Fruit fly (Drosophila melanogaster) whole organism, prepupa: ENCODE results near the gene TTLL6B.

Experiments
- Blimp-1 ChIP-seq: fragments of 200-800 bp; sonication (Bioruptor generic); optimal IDR thresholded peaks from 3 replicates; lab custom pipeline; 2017; ENCODE audit warnings: missing biosample characterization, missing genetic modification characterization, mild to moderate bottlenecking, moderate library complexity, missing genetic modification reagents
- CG10631 ChIP-seq: fragments of 200-800 bp; sonication (Bioruptor generic); optimal IDR thresholded peaks from 2 replicates; lab custom pipeline; 2016; ENCODE audit warnings: missing biosample characterization, missing genetic modification characterization
- CG11294 ChIP-seq: fragments of 200-800 bp; sonication (Bioruptor generic); IDR thresholded peaks from 2 replicates; pipeline ENCODE4 v1.3.6; 2022; ENCODE audit warnings: missing biosample characterization, missing genetic modification characterization
- CG11762 ChIP-seq: fragments of 200-800 bp; sonication (Bioruptor generic); optimal IDR thresholded peaks from 3 replicates; lab custom pipeline; 2016; ENCODE audit warnings: missing biosample characterization, missing genetic modification characterization; ENCODE audit not compliant: insufficient read depth
- CG11902 ChIP-seq: fragments of 200-800 bp; sonication (Bioruptor generic); optimal IDR thresholded peaks from 3 replicates; lab custom pipeline; 2016; ENCODE audit warnings: missing biosample characterization, missing genetic modification characterization
- CG1621 ChIP-seq: fragments of 200-800 bp; sonication (Bioruptor generic); optimal IDR thresholded peaks from 3 replicates; lab custom pipeline; 2018; ENCODE audit warnings: missing biosample characterization, mild to moderate bottlenecking, missing genetic modification characterization
- CG16779 ChIP-seq: fragments of 200-800 bp; sonication (Bioruptor generic); optimal IDR thresholded peaks from 3 replicates; lab custom pipeline; 2017; ENCODE audit warnings: missing biosample characterization, mild to moderate bottlenecking, missing genetic modification characterization
- CG3032 ChIP-seq: fragments of 200-800 bp; optimal IDR thresholded peaks from 2 replicates; lab custom pipeline; 2019; ENCODE audit warnings: missing biosample characterization, mild to moderate bottlenecking, missing genetic modification characterization, moderate library complexity
- CG31627 ChIP-seq: fragments of 200-800 bp; sonication (Bioruptor generic); optimal IDR thresholded peaks from 3 replicates; lab custom pipeline; 2016; ENCODE audit warnings: missing biosample characterization, missing genetic modification characterization
- CG32006 ChIP-seq: fragments of 200-800 bp; sonication (Bioruptor generic); optimal IDR thresholded peaks from 3 replicates; lab custom pipeline; 2017; ENCODE audit warnings: missing biosample characterization, mild to moderate bottlenecking, missing genetic modification characterization
- CG34406 ChIP-seq: fragments of 200-800 bp; sonication (Bioruptor generic); optimal IDR thresholded peaks from 3 replicates; lab custom pipeline; 2016; ENCODE audit warnings: missing biosample characterization, missing genetic modification characterization
- CG3919 ChIP-seq: fragments of 200-800 bp; sonication (Bioruptor generic); optimal IDR thresholded peaks from 3 replicates; lab custom pipeline; 2016; ENCODE audit warnings: missing biosample characterization, missing genetic modification characterization
- CG4318 ChIP-seq: fragments of 200-800 bp; sonication (Bioruptor generic); optimal IDR thresholded peaks from 3 replicates; lab custom pipeline; 2017; ENCODE audit warnings: missing biosample characterization, mild to moderate bottlenecking, missing genetic modification characterization
- CG6163 ChIP-seq: fragments of 200-800 bp; sonication (Bioruptor generic); IDR thresholded peaks from 3 replicates; pipeline ENCODE4 v1.3.6; 2022; ENCODE audit warnings: missing biosample characterization, missing genetic modification characterization
- CG6792 ChIP-seq: fragments of 200-800 bp; sonication (Bioruptor generic); optimal IDR thresholded peaks from 3 replicates; lab custom pipeline; 2016; ENCODE audit warnings: missing biosample characterization, missing genetic modification characterization
- CG6808 ChIP-seq: fragments of 200-800 bp; sonication (Bioruptor generic); optimal IDR thresholded peaks from 3 replicates; lab custom pipeline; 2017; ENCODE audit warnings: missing biosample characterization, missing genetic modification characterization, mild to moderate bottlenecking, moderate library complexity, missing genetic modification reagents
- CG7368 ChIP-seq: fragments of 200-800 bp; sonication (Bioruptor generic); optimal IDR thresholded peaks from 3 replicates; lab custom pipeline; 2016; ENCODE audit warnings: missing biosample characterization, missing genetic modification characterization
- CG8119 ChIP-seq: fragments of 200-800 bp; sonication (Bioruptor generic); IDR thresholded peaks from 3 replicates; pipeline ENCODE4 v1.3.6; 2022; ENCODE audit warnings: missing biosample characterization, missing genetic modification characterization
- CG8319 ChIP-seq: fragments of 200-800 bp; sonication (Bioruptor generic); optimal IDR thresholded peaks from 3 replicates; lab custom pipeline; 2016; ENCODE audit warnings: missing biosample characterization, missing genetic modification characterization
- CG9139 ChIP-seq: fragments of 200-800 bp; sonication (Bioruptor generic); optimal IDR thresholded peaks from 3 replicates; lab custom pipeline; 2017; ENCODE audit warnings: missing biosample characterization, mild to moderate bottlenecking, missing genetic modification characterization
- Eip75B ChIP-seq: fragments of 200-800 bp; sonication (Bioruptor generic); optimal IDR thresholded peaks from 3 replicates; lab custom pipeline; 2016; ENCODE audit warnings: missing biosample characterization, missing genetic modification characterization
- Eip78C ChIP-seq: fragments of 200-800 bp; sonication (Bioruptor generic); peaks from one replicate; lab custom pipeline; 2016; ENCODE audit warnings: missing biosample characterization, missing genetic modification characterization
- Eip93F ChIP-seq: fragments of 200-800 bp; sonication (Bioruptor generic); optimal IDR thresholded peaks from 2 replicates; lab custom pipeline; 2016; ENCODE audit warnings: missing biosample characterization, mild to moderate bottlenecking, missing genetic modification characterization
- Gug ChIP-seq: fragments of 200-800 bp; sonication (Bioruptor generic); IDR thresholded peaks from 2 replicates; pipeline ENCODE4 v1.3.6; 2022; ENCODE audit warnings: missing biosample characterization, missing genetic modification characterization
- Hr38 ChIP-seq: sonication (Bioruptor generic); optimal IDR thresholded peaks from 2 replicates; lab custom pipeline; 2016; ENCODE audit warnings: missing biosample characterization, missing genetic modification characterization
- Lpt ChIP-seq: fragments of 200-800 bp; sonication (Bioruptor generic); optimal IDR thresholded peaks from 3 replicates; lab custom pipeline; 2016; ENCODE audit warnings: missing biosample characterization, missing genetic modification characterization
- Met ChIP-seq: fragments of 200-800 bp; sonication (Bioruptor generic); optimal IDR thresholded peaks from 3 replicates; lab custom pipeline; 2016; ENCODE audit warnings: missing biosample characterization, missing genetic modification characterization
- OdsH ChIP-seq: fragments of 200-800 bp; sonication (Bioruptor generic); optimal IDR thresholded peaks from 3 replicates; lab custom pipeline; 2016; ENCODE audit warnings: missing biosample characterization, missing genetic modification characterization
- Smox ChIP-seq: fragments of 200-800 bp; sonication (Bioruptor generic); optimal IDR thresholded peaks from 3 replicates; lab custom pipeline; 2016; ENCODE audit warnings: missing biosample characterization, missing genetic modification characterization
- Sox102F ChIP-seq: fragments of 200-800 bp; sonication (Bioruptor generic); optimal IDR thresholded peaks from 2 replicates; lab custom pipeline; 2016; ENCODE audit warnings: missing biosample characterization, mild to moderate bottlenecking, missing genetic modification characterization
- Sox15 ChIP-seq: fragments of 200-800 bp; sonication (Bioruptor generic); optimal IDR thresholded peaks from 3 replicates; lab custom pipeline; 2016; ENCODE audit warnings: missing biosample characterization, missing genetic modification characterization
- achi ChIP-seq: fragments of 200-800 bp; sonication (Bioruptor generic); optimal IDR thresholded peaks from 3 replicates; lab custom pipeline; 2016; ENCODE audit warnings: missing biosample characterization, missing genetic modification characterization
- acj6 ChIP-seq: fragments of 200-800 bp; sonication (Bioruptor generic); optimal IDR thresholded peaks from 3 replicates; lab custom pipeline; 2016; ENCODE audit warnings: missing biosample characterization, missing genetic modification characterization
- cyc ChIP-seq: fragments of 200-800 bp; sonication (Bioruptor generic); optimal IDR thresholded peaks from 3 replicates; lab custom pipeline; 2016; ENCODE audit warnings: missing biosample characterization, missing genetic modification characterization
- dsx ChIP-seq: fragments of 200-800 bp; optimal IDR thresholded peaks from 3 replicates; lab custom pipeline; 2019; ENCODE audit warnings: missing biosample characterization, mild to moderate bottlenecking, missing genetic modification characterization, moderate library complexity; ENCODE audit not compliant: poor library complexity, severe bottlenecking
- eg ChIP-seq: fragments of 200-800 bp; sonication (Bioruptor generic); IDR thresholded peaks from 3 replicates; pipeline ENCODE4 v1.3.6; 2022; ENCODE audit warnings: missing biosample characterization, missing genetic modification characterization
- esn ChIP-seq: fragments of 200-800 bp; sonication (Bioruptor generic); optimal IDR thresholded peaks from 2 replicates; lab custom pipeline; 2016; ENCODE audit warnings: missing biosample characterization, mild to moderate bottlenecking, missing genetic modification characterization, moderate library complexity
- fd59A ChIP-seq: fragments of 200-800 bp; sonication (Bioruptor generic); optimal IDR thresholded peaks from 2 replicates; lab custom pipeline; 2017; ENCODE audit warnings: missing biosample characterization, mild to moderate bottlenecking, missing genetic modification characterization, missing genetic modification reagents
- fkh ChIP-seq: fragments of 200-800 bp; sonication (Bioruptor generic); optimal IDR thresholded peaks from 3 replicates; lab custom pipeline; 2017; ENCODE audit warnings: missing biosample characterization, mild to moderate bottlenecking, missing genetic modification characterization, moderate library complexity
- lz ChIP-seq: fragments of 200-800 bp; sonication (Bioruptor generic); optimal IDR thresholded peaks from 3 replicates; lab custom pipeline; 2016; ENCODE audit warnings: missing biosample characterization, missing genetic modification characterization
- net ChIP-seq: fragments of 200-800 bp; sonication (Bioruptor generic); optimal IDR thresholded peaks from 3 replicates; lab custom pipeline; 2016; ENCODE audit warnings: missing biosample characterization, missing genetic modification characterization
- pdm3 ChIP-seq: fragments of 200-800 bp; sonication (Bioruptor generic); optimal IDR thresholded peaks from 3 replicates; lab custom pipeline; 2016; ENCODE audit warnings: missing biosample characterization, missing genetic modification characterization
- spab ChIP-seq: fragments of 200-800 bp; sonication (Bioruptor generic); optimal IDR thresholded peaks from 2 replicates; lab custom pipeline; 2017; ENCODE audit warnings: missing biosample characterization, mild to moderate bottlenecking, missing genetic modification characterization, missing genetic modification reagents
- ss ChIP-seq, 2 experiments: fragments of 200-800 bp; sonication (Bioruptor generic); optimal IDR thresholded peaks; 2 replicates in 1 of 2; 3 replicates in 1 of 2; lab custom pipeline; 2017 to 2018; ENCODE audit warnings: mild to moderate bottlenecking in 2 of 2, missing biosample characterization in 2 of 2, missing genetic modification characterization in 2 of 2, moderate library complexity in 1 of 2
- svp ChIP-seq: fragments of 200-800 bp; sonication (Bioruptor generic); peaks from one replicate; lab custom pipeline; 2016; ENCODE audit warnings: missing biosample characterization, missing genetic modification characterization
- topi ChIP-seq: fragments of 200-800 bp; sonication (Bioruptor generic); optimal IDR thresholded peaks from 3 replicates; lab custom pipeline; 2016; ENCODE audit warnings: missing biosample characterization, missing genetic modification characterization

TTLL6B gene

DNA sequence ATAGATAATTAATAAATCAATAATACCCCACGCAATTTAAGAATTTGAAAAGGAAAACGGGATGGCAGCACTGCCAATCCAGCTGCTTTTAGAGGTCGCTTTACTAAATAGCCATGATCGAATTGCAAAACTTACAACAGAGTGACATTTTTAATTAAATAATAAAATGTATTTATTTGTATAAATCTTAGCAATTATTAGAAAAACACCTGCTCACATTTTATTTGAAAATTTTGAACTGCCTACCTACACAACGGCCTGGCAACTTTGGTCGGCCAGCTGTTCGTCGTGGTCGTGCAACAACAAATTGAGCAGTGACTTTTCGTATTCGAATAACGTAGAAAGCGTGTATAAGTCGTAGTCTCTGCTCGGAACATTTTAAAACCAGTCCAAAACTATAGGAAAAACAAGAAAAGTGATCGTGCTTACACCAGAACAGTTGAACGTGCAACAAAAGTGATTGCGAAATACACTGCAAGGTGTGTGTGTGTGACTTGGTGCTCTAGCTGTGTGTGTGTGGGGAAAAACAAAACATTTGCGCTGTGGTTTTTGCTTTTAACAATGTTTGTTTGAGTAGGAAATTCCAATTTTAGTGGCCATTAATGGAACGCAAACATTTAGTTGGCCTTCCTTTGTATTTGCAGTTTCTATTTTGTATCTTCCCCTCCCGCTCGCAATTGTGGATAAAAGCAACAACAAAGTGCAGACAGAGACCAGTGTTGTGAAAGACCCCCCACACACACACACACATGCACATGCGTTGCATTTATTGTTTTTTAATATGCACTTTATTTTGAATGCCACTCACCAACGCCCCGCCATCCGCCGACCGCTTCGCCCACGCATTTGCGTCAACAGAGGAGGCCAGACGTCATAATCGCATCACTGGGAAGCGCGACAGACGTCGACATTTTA is 24.0 kb upstream of the TTLL6B start, which contains the start of gene CG5938 (continued):
- TF ChIP-seq eg (GFP tag; lab: Robert Waterston, UW) (peak; percentile 64), cyc (GFP tag; lab: Kevin White, UChicago) (no peak), Blimp-1 (GFP tag; lab: Kevin White, UChicago) (no peak), topi (peak; percentile 22), Sox102F (GFP tag; lab: Kevin White, UChicago) (peak; percentile 5), CG11294 (GFP tag; lab: Robert Waterston, UW) (no peak), CG1621 (tag; lab: Kevin White, UChicago) (peak; percentile 20), acj6 (GFP tag; lab: Kevin White, UChicago) (peak; percentile 52), CG16779 (tag; lab: Kevin White, UChicago) (peak; percentile 31), CG4318 (no peak)

DNA sequence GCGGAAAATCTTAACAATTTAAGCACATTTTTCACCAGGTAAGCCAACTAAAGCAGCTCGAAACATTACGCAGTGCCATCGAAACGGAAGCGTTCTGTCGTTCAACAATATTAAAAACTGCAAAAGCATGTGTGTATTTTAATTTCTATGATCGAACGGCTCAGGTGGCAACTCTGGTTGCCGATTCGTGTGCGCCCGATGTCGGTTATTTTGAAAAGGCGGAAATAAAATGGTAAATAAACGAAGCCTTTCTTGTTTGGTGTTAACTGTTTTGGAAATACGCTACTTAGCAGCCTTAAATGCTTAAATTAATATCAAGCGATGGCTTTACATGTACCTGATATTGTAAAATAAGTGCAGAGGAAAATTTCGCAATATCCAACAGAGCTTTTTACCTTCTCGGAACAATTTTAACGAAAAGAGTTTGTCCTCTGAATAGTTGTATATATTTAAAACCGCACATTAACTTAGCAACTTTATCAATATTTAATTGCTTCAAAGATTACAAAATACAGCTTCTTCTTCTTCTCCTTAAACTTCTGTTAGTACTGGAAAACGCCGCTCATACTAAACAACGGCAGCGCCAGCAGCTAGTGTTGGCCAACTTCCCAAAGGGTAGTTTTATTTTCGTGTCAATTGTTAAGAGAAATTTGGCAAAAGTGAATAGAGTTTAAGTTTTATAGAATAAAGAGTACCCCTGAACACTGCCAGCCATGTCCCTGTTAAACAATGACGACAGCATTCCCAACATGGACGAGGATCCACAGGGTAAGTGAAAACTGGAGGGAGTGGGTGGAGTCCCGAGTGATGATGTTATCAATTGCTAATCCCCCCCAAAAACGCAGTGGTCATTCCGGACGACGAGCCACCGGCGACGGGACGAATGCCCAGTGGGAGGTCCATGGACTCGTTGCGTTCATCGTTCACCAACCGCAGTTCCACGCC is 22.6 kb upstream of the TTLL6B start, which contains the start of gene CG5934:
Gene CG5934, plus strand, starts transcription at position 588 of the 945 bp plus-strand sequence.
- TF ChIP-seq CG11762 (GFP tag; lab: Kevin White, UChicago): no peak
- TF ChIP-seq net (GFP tag; lab: Kevin White, UChicago): peak; percentile 19
- TF ChIP-seq CG6792 (GFP tag; lab: Kevin White, UChicago): peak; percentile 26
- TF ChIP-seq CG8319 (GFP tag; lab: Kevin White, UChicago): no peak
- TF ChIP-seq CG6163 (GFP tag; lab: Robert Waterston, UW): peak; percentile 47; the same call in 1 of the 3 replicates
- peak; percentile 26 for TF ChIP-seq achi
- no peak for TF ChIP-seq CG9139 (GFP tag; lab: Kevin White, UChicago)
- TF ChIP-seq CG3032: peak; percentile 2
- no peak for TF ChIP-seq Hr38 (GFP tag; lab: Kevin White, UChicago)
- no peak for TF ChIP-seq Sox15
- TF ChIP-seq fkh (GFP tag; lab: Kevin White, UChicago): peak; percentile 18
- no peak for TF ChIP-seq dsx (GFP tag; lab: Kevin White, UChicago)
- TF ChIP-seq CG7368 (GFP tag; lab: Kevin White, UChicago): no peak
- no peak for TF ChIP-seq Eip93F (GFP tag; lab: Kevin White, UChicago)
- peak; percentile 35 for TF ChIP-seq lz
- peak; percentile 46 for TF ChIP-seq Eip75B
- peak; percentile 6 for TF ChIP-seq CG6808 (GFP tag; lab: Kevin White, UChicago)
- no peak for TF ChIP-seq Smox (GFP tag; lab: Kevin White, UChicago)
- no peak for TF ChIP-seq OdsH
- peak; percentile 61 for TF ChIP-seq Eip78C
- no peak for TF ChIP-seq fd59A (GFP tag; lab: Kevin White, UChicago)
- TF ChIP-seq pdm3 (GFP tag; lab: Kevin White, UChicago): peak; percentile 43
- TF ChIP-seq CG34406 (GFP tag; lab: Kevin White, UChicago): peak; percentile 15
- no peak for TF ChIP-seq Gug
- peak; percentile 48 for TF ChIP-seq CG31627
- TF ChIP-seq svp (GFP tag; lab: Kevin White, UChicago): peak; percentile 50
- peak; percentile 10 for TF ChIP-seq CG11902
- peak; percentile 46 for TF ChIP-seq CG3919 (GFP tag; lab: Kevin White, UChicago)
- TF ChIP-seq CG32006 (GFP tag; lab: Kevin White, UChicago): peak; percentile 3
- TF ChIP-seq CG4318: no peak
- no peak for TF ChIP-seq Lpt (GFP tag; lab: Kevin White, UChicago)
- peak; percentile 52 for TF ChIP-seq esn (GFP tag; lab: Kevin White, UChicago)
- no peak for TF ChIP-seq spab (GFP tag; lab: Kevin White, UChicago)
- peak in 1 of 2 experiments; percentile 44 for TF ChIP-seq ss (GFP tag; optimal IDR thresholded peaks at IDR 0.05; lab: Kevin White, UChicago)
- TF ChIP-seq Met (GFP tag; lab: Kevin White, UChicago): no peak
- no peak for TF ChIP-seq CG8119
- no peak for TF ChIP-seq CG10631 (GFP tag; lab: Kevin White, UChicago)
